Worm (Caenorhabditis elegans) whole organism, late embryonic: ENCODE results near the gene C17G10.6.

Experiments used
- C08G9.2 ChIP-seq: sonication (generic microtip); optimal IDR thresholded peaks from 2 replicates; lab custom pipeline; 2016; ENCODE audit warnings: mild to moderate bottlenecking, missing genetic modification characterization, moderate library complexity, missing compliant biosample characterization
- C38D4.7 ChIP-seq: fragments of 200-800 bp; sonication (Bioruptor generic); optimal IDR thresholded peaks from 2 replicates; lab custom pipeline; 2018; ENCODE audit warnings: mild to moderate bottlenecking, missing genetic modification characterization, moderate library complexity, missing compliant biosample characterization
- F13H6.1 ChIP-seq: sonication (generic microtip); optimal IDR thresholded peaks from 2 replicates; lab custom pipeline; 2016; ENCODE audit warnings: missing genetic modification characterization, missing compliant biosample characterization
- K02D7.2 ChIP-seq: sonication (generic microtip); optimal IDR thresholded peaks from 2 replicates; lab custom pipeline; 2017; ENCODE audit warnings: mild to moderate bottlenecking, missing genetic modification characterization, missing compliant biosample characterization
- K09A11.1 ChIP-seq: sonication (generic microtip); optimal IDR thresholded peaks from 2 replicates; lab custom pipeline; 2017; ENCODE audit warnings: antibody characterized with exemption, mild to moderate bottlenecking, missing genetic modification characterization, missing compliant biosample characterization; ENCODE audit not compliant: insufficient read depth
- Y22D7AL.16 ChIP-seq: sonication (generic microtip); optimal IDR thresholded peaks from 2 replicates; lab custom pipeline; 2016; ENCODE audit warnings: missing genetic modification characterization, missing compliant biosample characterization
- ahr-1 ChIP-seq: sonication (generic microtip); optimal IDR thresholded peaks from 2 replicates; lab custom pipeline; 2016; ENCODE audit warnings: missing genetic modification characterization, missing compliant biosample characterization
- ceh-18 ChIP-seq: sonication (generic microtip); optimal IDR thresholded peaks from 2 replicates; lab custom pipeline; 2016; ENCODE audit warnings: missing genetic modification characterization, missing compliant biosample characterization
- ceh-19 ChIP-seq: fragments of 200-800 bp; sonication (Bioruptor generic); optimal IDR thresholded peaks from 2 replicates; lab custom pipeline; 2018; ENCODE audit warnings: mild to moderate bottlenecking, missing genetic modification characterization, missing compliant biosample characterization
- ceh-22 ChIP-seq: sonication (generic microtip); optimal IDR thresholded peaks from 2 replicates; lab custom pipeline; 2017; ENCODE audit warnings: missing biosample characterization, missing genetic modification characterization
- ceh-34 ChIP-seq: sonication (generic microtip); optimal IDR thresholded peaks from 2 replicates; lab custom pipeline; 2016; ENCODE audit warnings: mild to moderate bottlenecking, missing genetic modification characterization, missing compliant biosample characterization
- dmd-4 ChIP-seq: sonication (generic microtip); optimal IDR thresholded peaks from 2 replicates; lab custom pipeline; 2016; ENCODE audit warnings: borderline replicate concordance, missing genetic modification characterization, missing compliant biosample characterization
- dve-1 ChIP-seq: sonication (generic microtip); optimal IDR thresholded peaks from 2 replicates; lab custom pipeline; 2017; ENCODE audit warnings: antibody characterized with exemption, mild to moderate bottlenecking, missing genetic modification characterization, missing compliant biosample characterization
- elt-2 ChIP-seq: sonication (generic microtip); optimal IDR thresholded peaks from 2 replicates; lab custom pipeline; 2016; ENCODE audit warnings: missing genetic modification reagents, missing genetic modification characterization, missing compliant biosample characterization
- elt-4 ChIP-seq: sonication (generic microtip); optimal IDR thresholded peaks from 2 replicates; lab custom pipeline; 2016; ENCODE audit warnings: missing genetic modification characterization, missing compliant biosample characterization
- ets-4 ChIP-seq: sonication (generic microtip); optimal IDR thresholded peaks from 2 replicates; lab custom pipeline; 2016; ENCODE audit warnings: missing genetic modification characterization, missing compliant biosample characterization
- fkh-10 ChIP-seq: fragments of 150-350 bp; optimal IDR thresholded peaks from 2 replicates; lab custom pipeline; 2014; ENCODE audit warnings: missing biosample characterization, missing genetic modification reagents, missing genetic modification characterization
- hlh-13 ChIP-seq: fragments of 200-800 bp; sonication (Bioruptor generic); optimal IDR thresholded peaks from 2 replicates; lab custom pipeline; 2018; ENCODE audit warnings: mild to moderate bottlenecking, missing genetic modification characterization, missing compliant biosample characterization
- hlh-6 ChIP-seq: sonication (generic microtip); optimal IDR thresholded peaks from 2 replicates; lab custom pipeline; 2016; ENCODE audit warnings: missing genotype, missing genetic modification characterization, missing compliant biosample characterization
- lin-11 ChIP-seq: fragments of 200-800 bp; sonication (Bioruptor generic); optimal IDR thresholded peaks from 2 replicates; lab custom pipeline; 2018; ENCODE audit warnings: mild to moderate bottlenecking, missing genetic modification characterization, missing compliant biosample characterization
- mec-3 ChIP-seq: sonication (generic microtip); optimal IDR thresholded peaks from 2 replicates; lab custom pipeline; 2016; ENCODE audit warnings: borderline replicate concordance, missing genetic modification characterization, missing compliant biosample characterization
- nfya-1 ChIP-seq: sonication (generic microtip); optimal IDR thresholded peaks from 2 replicates; lab custom pipeline; 2017; ENCODE audit warnings: missing genetic modification characterization, mild to moderate bottlenecking, missing compliant biosample characterization, antibody characterized with exemption, moderate library complexity
- nhr-11 ChIP-seq: fragments of 150-350 bp; optimal IDR thresholded peaks from 2 replicates; lab custom pipeline; 2014; ENCODE audit warnings: missing biosample characterization, missing genetic modification characterization
- odd-2 ChIP-seq: sonication (generic microtip); optimal IDR thresholded peaks from 2 replicates; lab custom pipeline; 2017; ENCODE audit warnings: antibody characterized with exemption, mild to moderate bottlenecking, missing genetic modification characterization, missing compliant biosample characterization
- pat-9 ChIP-seq: fragments of 200-800 bp; sonication (Bioruptor generic); optimal IDR thresholded peaks from 2 replicates; lab custom pipeline; 2018; ENCODE audit warnings: mild to moderate bottlenecking, missing genetic modification characterization, moderate library complexity, missing compliant biosample characterization
- ref-2 ChIP-seq: sonication (generic microtip); optimal IDR thresholded peaks from 2 replicates; lab custom pipeline; 2016; ENCODE audit warnings: missing genetic modification characterization, missing compliant biosample characterization
- rnt-1 ChIP-seq: sonication (generic microtip); optimal IDR thresholded peaks from 2 replicates; lab custom pipeline; 2016; ENCODE audit warnings: missing genetic modification characterization, missing compliant biosample characterization
- sox-4 ChIP-seq: sonication (generic microtip); optimal IDR thresholded peaks from 2 replicates; lab custom pipeline; 2017; ENCODE audit warnings: mild to moderate bottlenecking, missing genetic modification characterization, inconsistent platforms, missing compliant biosample characterization
- syd-9 ChIP-seq: sonication (generic microtip); optimal IDR thresholded peaks from 2 replicates; lab custom pipeline; 2016; ENCODE audit warnings: mild to moderate bottlenecking, missing genetic modification characterization, moderate library complexity, missing compliant biosample characterization
- tbx-7 ChIP-seq: sonication (generic microtip); optimal IDR thresholded peaks from 2 replicates; lab custom pipeline; 2016; ENCODE audit warnings: missing genotype, missing genetic modification characterization, missing compliant biosample characterization
- unc-42 ChIP-seq: sonication (generic microtip); optimal IDR thresholded peaks from 2 replicates; lab custom pipeline; 2016; ENCODE audit warnings: missing genotype, missing genetic modification characterization, missing compliant biosample characterization
- unc-55 ChIP-seq: sonication (generic microtip); optimal IDR thresholded peaks from 2 replicates; lab custom pipeline; 2017; ENCODE audit warnings: missing biosample characterization, missing genetic modification reagents, missing genetic modification characterization

C17G10.6 gene

ce11 chrII:5565082-5565623 lies 37.9 kb downstream of the C17G10.6 start:
- TF ChIP-seq odd-2 (tag; lab: Kevin White, UChicago) (no peak), elt-2 (tag; lab: Kevin White, UChicago) (no peak), mec-3 (no peak), rnt-1 (no peak), K02D7.2 (tag; lab: Kevin White, UChicago) (no peak), nhr-11 (tag; lab: Kevin White, UChicago) (no peak), Y22D7AL.16 (tag; lab: Kevin White, UChicago) (no peak), lin-11 (tag; lab: Kevin White, UChicago) (no peak), unc-55 (no peak), unc-42 (no peak), hlh-13 (GFP tag; lab: Kevin White, UChicago) (no peak), ceh-34 (no peak), ets-4 (tag; lab: Kevin White, UChicago) (no peak), F13H6.1 (tag; lab: Kevin White, UChicago) (no peak), K09A11.1 (tag; lab: Kevin White, UChicago) (no peak), ceh-18 (tag; lab: Kevin White, UChicago) (no peak)
- TF ChIP-seq, all 69 proteins: peak for 0

ce11 chrII:5561392-5561791 lies 41.7 kb downstream of the C17G10.6 start, which contains the start of gene C17C3.3:
Gene C17C3.3 (plus strand): TSS chrII:5561737.
- TF ChIP-seq fkh-10 (GFP tag; lab: Kevin White, UChicago): no peak
- TF ChIP-seq elt-2 (tag; lab: Kevin White, UChicago): peak; percentile 88
- no peak for TF ChIP-seq ref-2
- no peak for TF ChIP-seq tbx-7 (tag; lab: Kevin White, UChicago)

ce11 chrII:5557134-5557533 lies 46.0 kb downstream of the C17G10.6 start:
- TF ChIP-seq ets-4 (tag; lab: Kevin White, UChicago) (no peak), elt-4 (no peak), syd-9 (tag; lab: Kevin White, UChicago) (no peak), elt-2 (tag; lab: Kevin White, UChicago) (peak; percentile 31), tbx-7 (tag; lab: Kevin White, UChicago) (no peak), pat-9 (tag; lab: Kevin White, UChicago) (no peak), dve-1 (tag; lab: Kevin White, UChicago) (no peak), mec-3 (no peak)
- TF ChIP-seq, all 69 proteins: peak for 1

- TF ChIP-seq C08G9.2 (tag; lab: Kevin White, UChicago) (no peak), ceh-19 (GFP tag; lab: Kevin White, UChicago) (no peak), unc-42 (no peak)
Measured at ce11 chrII:5556431-5556830, 46.7 kb downstream of the C17G10.6 start, which contains the start of gene ins-11. Gene ins-11 (plus strand): TSS chrII:5556731.

DNA sequence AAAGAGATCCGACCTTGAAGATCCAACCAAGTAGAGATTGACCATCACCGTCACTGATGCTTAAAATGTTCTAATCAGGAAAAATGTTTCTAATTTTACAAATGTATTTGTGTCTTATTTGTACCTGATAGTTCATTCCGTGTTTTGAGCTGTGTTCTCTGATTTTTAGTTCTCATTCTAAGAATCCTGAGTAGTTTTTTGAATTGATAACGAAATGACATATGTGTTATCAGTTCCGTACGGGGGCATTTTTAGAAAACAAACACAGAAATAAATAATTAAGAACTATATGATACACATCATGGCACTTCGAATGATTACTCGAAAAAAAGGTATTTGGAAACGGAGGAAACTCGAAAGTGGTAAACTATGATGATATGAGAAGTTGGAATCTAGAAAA lies 47.6 kb downstream of the C17G10.6 start:
- TF ChIP-seq ahr-1 (tag; lab: Kevin White, UChicago): no peak
- no peak for TF ChIP-seq elt-4
- TF ChIP-seq dmd-4 (tag; lab: Kevin White, UChicago): no peak
- no peak for TF ChIP-seq dve-1 (tag; lab: Kevin White, UChicago)
- no peak for TF ChIP-seq hlh-13 (GFP tag; lab: Kevin White, UChicago)
- no peak for TF ChIP-seq ceh-22 (tag; lab: Kevin White, UChicago)

- TF ChIP-seq nfya-1 (tag; lab: Kevin White, UChicago) (no peak), unc-42 (no peak), odd-2 (tag; lab: Kevin White, UChicago) (no peak), C38D4.7 (GFP tag; lab: Kevin White, UChicago) (no peak), ahr-1 (tag; lab: Kevin White, UChicago) (no peak), ceh-22 (tag; lab: Kevin White, UChicago) (no peak), hlh-6 (no peak), dve-1 (tag; lab: Kevin White, UChicago) (no peak), mec-3 (no peak), nhr-11 (tag; lab: Kevin White, UChicago) (no peak), K02D7.2 (tag; lab: Kevin White, UChicago) (no peak), sox-4 (no peak), pat-9 (tag; lab: Kevin White, UChicago) (no peak)
Measured at ce11 chrII:5554788-5555187, 48.3 kb downstream of the C17G10.6 start.
